Fruit fly (Drosophila melanogaster): ENCODE data around the gene Rala.

Gene Rala

dm6 chrX:3740319-3740718, 20.9 kb upstream of the Rala start (continued):
- TF ChIP-seq CG6254 (GFP tag; optimal IDR thresholded peaks at IDR 0.05) (peak; percentile 6), CG7839 (tag; optimal IDR thresholded peaks at IDR 0.05) (peak; percentile 56), sisA (GFP tag; IDR thresholded peaks at IDR 0.05) (0 out of 2 replicates have a peak, but pooled peaks have one; percentile 20), nerfin-2 (GFP tag; IDR thresholded peaks at IDR 0.05; ENCODE audit: partially characterized antibody) (no peak), prd (optimal IDR thresholded peaks at IDR 0.05) (no peak), prd (GFP tag; IDR thresholded peaks at IDR 0.05) (0 out of 3 replicates have a peak, but pooled peaks have one; percentile 6), Ptx1 (GFP tag; IDR thresholded peaks at IDR 0.05) (peak; percentile 17; the same call in 1 of the 2 replicates)

- TF ChIP-seq Bgb (GFP tag; IDR thresholded peaks at IDR 0.05; ENCODE audit: partially characterized antibody) (no peak), vvl (GFP tag; IDR thresholded peaks at IDR 0.05) (0 out of 2 replicates have a peak, but pooled peaks have one; percentile 32), lola (GFP tag; optimal IDR thresholded peaks at IDR 0.05) (no peak), CG10543 (GFP tag; optimal IDR thresholded peaks at IDR 0.05) (no peak), CG3995 (GFP tag; optimal IDR thresholded peaks at IDR 0.05) (no peak), GATAe (GFP tag; conservative IDR thresholded peaks at IDR 0.05) (no peak), CG10462 (GFP tag; optimal IDR thresholded peaks at IDR 0.05) (no peak), CG12769 (tag; optimal IDR thresholded peaks at IDR 0.05) (peak; percentile 26), Adf1 (GFP tag; IDR thresholded peaks at IDR 0.05) (peak; percentile 4; the same call in 1 of the 2 replicates), her (GFP tag; optimal IDR thresholded peaks at IDR 0.05) (peak; percentile 30), sd (tag; optimal IDR thresholded peaks at IDR 0.05) (peak; percentile 63), Jarid2 (GFP tag; optimal IDR thresholded peaks at IDR 0.05) (peak; percentile 5), CG12155 (GFP tag; optimal IDR thresholded peaks at IDR 0.05) (peak; percentile 25), NC2β (GFP tag; optimal IDR thresholded peaks at IDR 0.05) (peak; percentile 15), zf30C (GFP tag; optimal IDR thresholded peaks at IDR 0.05) (peak; percentile 51), cg (GFP tag; optimal IDR thresholded peaks at IDR 0.05) (peak; percentile 65), Hmx (GFP tag; optimal IDR thresholded peaks at IDR 0.05) (no peak), CG12391 (tag; optimal IDR thresholded peaks at IDR 0.05) (no peak), trh (GFP tag; optimal IDR thresholded peaks at IDR 0.05) (no peak), Opbp (GFP tag; IDR thresholded peaks at IDR 0.05; ENCODE audit: partially characterized antibody) (no peak), Ets65A (GFP tag) (peak; percentile 34), CG10431 (GFP tag; optimal IDR thresholded peaks at IDR 0.05) (no peak), chm (GFP tag; IDR thresholded peaks at IDR 0.05) (no peak), lov (optimal IDR thresholded peaks at IDR 0.05) (no peak), lov (GFP tag; IDR thresholded peaks at IDR 0.05) (no peak), CG8290 (GFP tag; optimal IDR thresholded peaks at IDR 0.05) (no peak), CG8290 (tag; optimal IDR thresholded peaks at IDR 0.05) (peak in 1 of 2 experiments; percentile 35), gt (GFP tag; IDR thresholded peaks at IDR 0.05) (no peak), dysf (GFP tag; IDR thresholded peaks at IDR 0.05) (0 out of 3 replicates have a peak, but pooled peaks have one; percentile 4), caup (GFP tag; optimal IDR thresholded peaks at IDR 0.05; ENCODE audit: severe bottlenecking) (peak; percentile 2)
These were observed 20.4 kb upstream of the Rala start for dm6 chrX:3739889-3740187.

- TF ChIP-seq CG11504 (tag; optimal IDR thresholded peaks at IDR 0.05) (peak; percentile 54), abd-A (tag; optimal IDR thresholded peaks at IDR 0.05) (peak; percentile 46), CG2120 (GFP tag; optimal IDR thresholded peaks at IDR 0.05) (peak; percentile 1), CG7271 (tag; optimal IDR thresholded peaks at IDR 0.05) (no peak), row (GFP tag; IDR thresholded peaks at IDR 0.05) (peak; percentile 39), CG18599 (GFP tag; optimal IDR thresholded peaks at IDR 0.05) (peak; percentile 39), CG2678 (tag; optimal IDR thresholded peaks at IDR 0.05) (peak; percentile 53), lmd (GFP tag; IDR thresholded peaks at IDR 0.05) (no peak), Hmx (GFP tag; optimal IDR thresholded peaks at IDR 0.05) (no peak), CG7839 (tag; optimal IDR thresholded peaks at IDR 0.05) (peak; percentile 31), Ssrp (tag; optimal IDR thresholded peaks at IDR 0.05) (peak; percentile 4), Dip2 (GFP tag; IDR thresholded peaks at IDR 0.05) (no peak), CG4820 (GFP tag; optimal IDR thresholded peaks at IDR 0.05) (no peak), CG15269 (tag; optimal IDR thresholded peaks at IDR 0.05) (peak; percentile 21), cg (GFP tag; optimal IDR thresholded peaks at IDR 0.05) (peak; percentile 76)
These were observed 19.9 kb upstream of the Rala start for dm6 chrX:3739165-3739888.
